Fruit fly (Drosophila melanogaster) S2 (cell line): ENCODE data around the gene Zyx.

ENCODE experiments used
- CG8478 ChIP-seq: fragments of >200 bp; optimal IDR thresholded peaks from 2 replicates; lab custom pipeline; 2018
- CTCF ChIP-seq, 2 experiments: fragments of >200 bp; optimal IDR thresholded peaks; 2 replicates each; lab custom pipeline; 2018

DNA sequence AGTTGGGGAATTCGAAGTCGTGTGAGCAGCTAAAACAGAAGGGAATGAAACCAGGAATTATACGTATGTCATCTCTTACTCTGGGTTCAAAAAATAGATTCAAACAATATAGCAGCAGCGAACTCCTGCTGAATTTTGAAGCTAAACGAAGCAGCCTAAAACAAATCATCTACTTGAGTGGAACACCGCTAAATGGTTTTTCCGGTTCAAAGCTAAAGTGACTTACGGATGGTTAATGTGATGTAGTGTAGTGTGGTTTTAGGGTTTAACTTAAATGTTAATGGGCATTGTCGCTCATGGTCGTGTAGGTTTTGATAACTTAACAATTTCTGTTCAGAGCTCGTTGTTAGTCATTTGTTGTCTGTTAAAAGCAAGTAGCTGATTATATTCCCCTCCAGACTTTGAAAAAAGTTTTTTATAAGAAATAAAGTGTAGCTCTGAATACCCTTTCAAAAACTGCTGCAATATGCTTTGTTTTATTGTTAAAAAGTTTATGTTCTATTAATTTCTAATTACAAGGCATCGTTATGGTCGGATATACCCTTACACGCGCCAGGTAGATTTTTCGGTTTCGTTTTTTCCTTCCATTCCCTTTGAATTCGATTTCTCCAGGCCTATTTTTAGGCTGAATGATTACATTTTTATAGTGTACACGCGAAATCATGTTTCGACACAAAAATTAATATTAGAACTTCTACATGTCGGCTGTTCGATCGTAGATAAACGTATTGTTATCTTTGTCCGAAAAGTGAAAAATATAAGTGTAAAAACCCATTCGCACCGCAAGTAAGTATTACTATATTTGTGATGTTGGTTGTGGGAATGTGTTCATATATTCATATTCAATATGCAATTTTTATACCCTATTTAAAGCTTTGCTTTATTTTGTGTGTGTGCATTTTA is 48.3 kb upstream of the Zyx start:
- no peak for TF ChIP-seq CG8478 (lab: Kevin White, UChicago)
- TF ChIP-seq CTCF (optimal IDR thresholded peaks at IDR 0.05; lab: Kevin White, UChicago): peak; percentile 80 to 85
